Worm (Caenorhabditis elegans): Measurements from ENCODE around the gene shc-2.

The shc-2 gene

ce11 chrII:4955353-4955752, 13.6 kb upstream of the shc-2 start, which contains the start of gene pbs-3 (continued):
- TF ChIP-seq ces-1 (GFP tag; optimal IDR thresholded peaks at IDR 0.05) (no peak), lin-15B (tag; optimal IDR thresholded peaks at IDR 0.05) (peak; percentile 48), ets-5 (GFP tag; IDR thresholded peaks at IDR 0.05) (no peak), zip-4 (GFP tag; optimal IDR thresholded peaks at IDR 0.05) (no peak), ceh-82 (tag; optimal IDR thresholded peaks at IDR 0.05) (peak; percentile 44 to 79 (median 72)), lir-3 (tag; optimal IDR thresholded peaks at IDR 0.05; ENCODE audit: poor library complexity) (peak; percentile 55), efl-3 (GFP tag; optimal IDR thresholded peaks at IDR 0.05) (no peak), nhr-11 (tag; optimal IDR thresholded peaks at IDR 0.05) (no peak), nhr-85 (tag) (no peak), nhr-76 (tag; optimal IDR thresholded peaks at IDR 0.05) (no peak), hlh-4 (tag; optimal IDR thresholded peaks at IDR 0.05) (no peak), rnt-1 (tag; optimal IDR thresholded peaks at IDR 0.05) (peak; percentile 85), ceh-8 (GFP tag; optimal IDR thresholded peaks at IDR 0.05) (no peak), egl-13 (tag; optimal IDR thresholded peaks at IDR 0.05) (no peak), tbx-2 (tag; optimal IDR thresholded peaks at IDR 0.05) (peak; percentile 39), blmp-1 (tag; optimal IDR thresholded peaks at IDR 0.05) (peak; percentile 67), pqm-1 (tag; optimal IDR thresholded peaks at IDR 0.05) (no peak), elt-2 (tag; optimal IDR thresholded peaks at IDR 0.05) (peak; percentile 46), sox-4 (tag; optimal IDR thresholded peaks at IDR 0.05) (no peak), nhr-237 (tag; optimal IDR thresholded peaks at IDR 0.05) (peak; percentile 0), ceh-88 (GFP tag; IDR thresholded peaks at IDR 0.05) (no peak), fkh-10 (GFP tag; optimal IDR thresholded peaks at IDR 0.05) (no peak), jun-1 (tag; optimal IDR thresholded peaks at IDR 0.05) (peak; percentile 2), irx-1 (tag; optimal IDR thresholded peaks at IDR 0.05) (no peak), hpl-2 (GFP tag; optimal IDR thresholded peaks at IDR 0.05) (peak; percentile 19), alr-1 (tag; optimal IDR thresholded peaks at IDR 0.05; ENCODE audit: borderline replicate concordance) (no peak), lin-39 (tag; optimal IDR thresholded peaks at IDR 0.05) (no peak), ama-1 (optimal IDR thresholded peaks at IDR 0.05) (peak; percentile 32), nhr-47 (tag; optimal IDR thresholded peaks at IDR 0.05) (peak; percentile 53), fkh-8 (tag; optimal IDR thresholded peaks at IDR 0.05) (peak; percentile 65), xbp-1 (tag; optimal IDR thresholded peaks at IDR 0.05) (peak; percentile 41), ceh-90 (tag; optimal IDR thresholded peaks at IDR 0.05) (no peak), mab-9 (GFP tag; IDR thresholded peaks at IDR 0.05) (no peak), C34B4.2 (tag; optimal IDR thresholded peaks at IDR 0.05) (no peak), mep-1 (tag; optimal IDR thresholded peaks at IDR 0.05) (no peak), unc-30 (tag; optimal IDR thresholded peaks at IDR 0.05) (no peak), elt-3 (tag; optimal IDR thresholded peaks at IDR 0.05) (peak in 2 of 6 experiments; percentile 42 to 71), nhr-19 (GFP tag; conservative IDR thresholded peaks at IDR 0.05) (0 out of 2 replicates have a peak, but pooled peaks have one; percentile 5), pax-3 (tag; optimal IDR thresholded peaks at IDR 0.05) (no peak), hlh-17 (GFP tag; optimal IDR thresholded peaks at IDR 0.05; ENCODE audit: borderline replicate concordance) (no peak), lin-13 (GFP tag; optimal IDR thresholded peaks at IDR 0.05) (peak; percentile 47), tlp-1 (tag; optimal IDR thresholded peaks at IDR 0.05) (no peak), skn-1 (tag; optimal IDR thresholded peaks at IDR 0.05) (peak; percentile 97), snpc-4 (tag; optimal IDR thresholded peaks at IDR 0.05) (no peak), zag-1 (tag; optimal IDR thresholded peaks at IDR 0.05) (no peak), nhr-77 (tag; optimal IDR thresholded peaks at IDR 0.05) (peak; percentile 49), grh-1 (GFP tag; IDR thresholded peaks at IDR 0.05) (no peak), nhr-12 (tag; optimal IDR thresholded peaks at IDR 0.05) (no peak)
